Fruit fly (Drosophila melanogaster): ENCODE results near the gene Pus7.
A peak's percentile ranks its signal among the peaks of the same experiment; 100 is the strongest.

Pus7 gene

DNA sequence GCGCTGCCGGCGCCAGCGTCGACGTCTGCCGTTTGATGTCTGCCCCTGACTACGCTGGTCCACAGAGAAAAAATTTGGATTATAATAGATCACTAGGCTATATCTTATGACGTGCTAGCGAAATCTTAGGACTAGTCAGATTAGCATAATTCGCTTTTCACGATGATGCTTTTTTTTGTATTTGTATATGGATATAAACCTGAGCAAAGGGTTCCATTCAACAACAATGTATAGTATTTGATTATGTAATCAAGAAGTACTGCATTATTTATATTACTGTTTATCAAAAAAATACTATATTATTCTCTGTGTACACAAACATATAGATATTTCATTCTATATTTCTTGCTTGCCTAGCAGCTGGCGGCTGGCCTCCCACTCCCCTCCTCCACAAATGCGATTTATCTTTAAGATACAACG lies 37.3 kb downstream of the Pus7 start (continued):
- TF ChIP-seq CG15696 (tag; optimal IDR thresholded peaks at IDR 0.05) (peak; percentile 70), pfk (GFP tag; optimal IDR thresholded peaks at IDR 0.05) (no peak), CG2678 (tag; optimal IDR thresholded peaks at IDR 0.05) (peak; percentile 95), D19B (GFP tag; optimal IDR thresholded peaks at IDR 0.05) (peak; percentile 79), gsb-n (tag; optimal IDR thresholded peaks at IDR 0.05) (peak; percentile 73), lbe (GFP tag; optimal IDR thresholded peaks at IDR 0.05) (peak; percentile 20), slbo (GFP tag; IDR thresholded peaks at IDR 0.05) (peak; percentile 92), pho (GFP tag; optimal IDR thresholded peaks at IDR 0.05) (peak; percentile 82), CG10209 (GFP tag; optimal IDR thresholded peaks at IDR 0.05) (peak; percentile 90), CG30431 (GFP tag; optimal IDR thresholded peaks at IDR 0.05) (peak; percentile 78), Opbp (GFP tag; IDR thresholded peaks at IDR 0.05; ENCODE audit: partially characterized antibody) (no peak), NC2β (GFP tag; optimal IDR thresholded peaks at IDR 0.05) (peak; percentile 44), yki (optimal IDR thresholded peaks at IDR 0.05) (no peak), Awh (GFP tag; IDR thresholded peaks at IDR 0.05) (peak; percentile 64; the same call in 1 of the 2 replicates), CG10462 (GFP tag; optimal IDR thresholded peaks at IDR 0.05) (peak; percentile 55), Lhr (GFP tag; optimal IDR thresholded peaks at IDR 0.05) (peak; percentile 54), sc (optimal IDR thresholded peaks at IDR 0.05) (no peak), sc (GFP tag; optimal IDR thresholded peaks at IDR 0.05) (peak; percentile 67), maf-S (GFP tag; optimal IDR thresholded peaks at IDR 0.05) (peak; percentile 50), ATbp (GFP tag; optimal IDR thresholded peaks at IDR 0.05) (peak; percentile 85), CG1024 (GFP tag; IDR thresholded peaks at IDR 0.05) (no peak), Rx (GFP tag; IDR thresholded peaks at IDR 0.05) (peak; percentile 70), twi (tag; optimal IDR thresholded peaks at IDR 0.05) (peak; percentile 60), CG8765 (GFP tag; IDR thresholded peaks at IDR 0.05) (peak; percentile 26; the same call in 1 of the 2 replicates), trh (GFP tag; optimal IDR thresholded peaks at IDR 0.05) (peak; percentile 72), Chrac-16 (GFP tag; optimal IDR thresholded peaks at IDR 0.05) (peak; percentile 76), zfh1 (GFP tag; IDR thresholded peaks at IDR 0.05) (peak; percentile 82), E2f2 (GFP tag; IDR thresholded peaks at IDR 0.05) (peak; percentile 44), btn (GFP tag; optimal IDR thresholded peaks at IDR 0.05) (no peak), zf30C (GFP tag; optimal IDR thresholded peaks at IDR 0.05) (peak; percentile 75), dmrt11E (tag; optimal IDR thresholded peaks at IDR 0.05) (peak; percentile 74), H15 (GFP tag; IDR thresholded peaks at IDR 0.05) (peak; percentile 78), CG2199 (GFP tag; IDR thresholded peaks at IDR 0.05) (0 out of 3 replicates have a peak, but pooled peaks have one; percentile 48), CG6689 (GFP tag; IDR thresholded peaks at IDR 0.05) (peak; percentile 78), Gug (GFP tag; IDR thresholded peaks at IDR 0.05) (peak; percentile 81), dati (GFP tag; IDR thresholded peaks at IDR 0.05) (no peak), ara (GFP tag; IDR thresholded peaks at IDR 0.05) (peak; percentile 68), Meics (GFP tag; optimal IDR thresholded peaks at IDR 0.05) (peak; percentile 92), dan (GFP tag; IDR thresholded peaks at IDR 0.05) (0 out of 2 replicates have a peak, but pooled peaks have one; percentile 54), GATAe (GFP tag; conservative IDR thresholded peaks at IDR 0.05) (peak; percentile 64), CG1529 (GFP tag; optimal IDR thresholded peaks at IDR 0.05) (peak; percentile 77), onecut (GFP tag; IDR thresholded peaks at IDR 0.05) (peak; percentile 65), NK7.1 (GFP tag; optimal IDR thresholded peaks at IDR 0.05) (peak; percentile 28), tgo (GFP tag; IDR thresholded peaks at IDR 0.05) (peak; percentile 81), CG10654 (GFP tag; optimal IDR thresholded peaks at IDR 0.05) (peak; percentile 79), vfl (GFP tag; optimal IDR thresholded peaks at IDR 0.05) (peak; percentile 65), CG43689 (GFP tag; IDR thresholded peaks at IDR 0.05) (no peak), Jarid2 (GFP tag; optimal IDR thresholded peaks at IDR 0.05) (peak; percentile 36), HLHmδ (GFP tag; optimal IDR thresholded peaks at IDR 0.05) (no peak), D19A (tag; optimal IDR thresholded peaks at IDR 0.05) (peak; percentile 80), Fer3 (tag; optimal IDR thresholded peaks at IDR 0.05) (peak; percentile 90), CG10979 (tag; optimal IDR thresholded peaks at IDR 0.05) (peak; percentile 83)

Measured in whole organism, embryonic.